Worm (Caenorhabditis elegans): Measurements from ENCODE around the gene scl-7.

DNA sequence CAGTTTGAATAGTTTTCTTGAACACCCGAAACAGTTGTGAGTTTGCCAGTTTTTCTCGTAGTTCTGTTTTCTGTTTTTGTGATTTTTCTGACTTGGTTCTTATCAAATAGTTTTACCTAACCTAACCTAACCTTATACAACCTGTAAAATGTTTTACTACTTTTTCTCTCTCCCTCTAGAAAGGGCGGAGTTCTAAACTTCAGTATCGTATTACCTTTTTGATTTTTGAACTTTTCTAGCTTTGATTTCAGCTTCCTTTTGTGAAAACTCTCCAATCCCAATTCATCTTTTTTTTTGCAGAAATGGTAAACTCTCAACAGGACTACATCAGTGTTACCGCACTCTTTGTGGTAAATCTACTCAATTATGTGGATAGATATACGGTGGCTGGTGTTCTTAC, 16.5 kb downstream of the scl-7 start, which contains the start of gene spin-2:
- TF ChIP-seq tra-4 (tag; optimal IDR thresholded peaks at IDR 0.05) (no peak), ets-7 (tag; optimal IDR thresholded peaks at IDR 0.05) (no peak), flt-1 (GFP tag; IDR thresholded peaks at IDR 0.05) (no peak), ama-1 (optimal IDR thresholded peaks at IDR 0.05) (no peak), B0310.2 (tag; optimal IDR thresholded peaks at IDR 0.05) (no peak), tbx-11 (GFP tag; IDR thresholded peaks at IDR 0.05) (no peak), hnd-1 (tag; optimal IDR thresholded peaks at IDR 0.05) (no peak)
